Fruit fly (Drosophila melanogaster) whole organism, wandering third instar larva: Measurements from ENCODE around the gene Mabi.

Experiments used
- Abd-B ChIP-seq: fragments of >200 bp; optimal IDR thresholded peaks from 2 replicates; lab custom pipeline; 2017; ENCODE audit warnings: missing biosample characterization, missing genetic modification characterization
- CG32264 ChIP-seq: fragments of 200-800 bp; sonication (Bioruptor generic); optimal IDR thresholded peaks from 2 replicates; lab custom pipeline; 2016; ENCODE audit warnings: missing biosample characterization, missing genetic modification characterization
- CG9705 ChIP-seq: fragments of 200-800 bp; sonication (Bioruptor generic); optimal IDR thresholded peaks from 2 replicates; lab custom pipeline; 2018; ENCODE audit warnings: missing biosample characterization, mild to moderate bottlenecking, missing genetic modification characterization
- CrebA ChIP-seq: fragments of 200-800 bp; sonication (Bioruptor generic); optimal IDR thresholded peaks from 2 replicates; lab custom pipeline; 2016; ENCODE audit warnings: missing biosample characterization, mild to moderate bottlenecking, missing genetic modification characterization, borderline replicate concordance
- Dfd ChIP-seq: fragments of >200 bp; optimal IDR thresholded peaks from 2 replicates; lab custom pipeline; 2017; ENCODE audit warnings: missing biosample characterization, missing genetic modification characterization
- Dif ChIP-seq: fragments of 200-275, 200-300 bp; sonication (Bioruptor generic); optimal IDR thresholded peaks from 2 replicates; lab custom pipeline; 2018; ENCODE audit warnings: missing biosample characterization, missing genetic modification characterization; ENCODE audit not compliant: partially characterized antibody
- GATAd ChIP-seq: sonication (Bioruptor generic); optimal IDR thresholded peaks from 2 replicates; lab custom pipeline; 2016; ENCODE audit warnings: missing biosample characterization, missing genetic modification characterization
- HLH106 ChIP-seq: fragments of 200-800 bp; optimal IDR thresholded peaks from 3 replicates; lab custom pipeline; 2019; ENCODE audit warnings: missing biosample characterization, mild to moderate bottlenecking, missing genetic modification characterization, moderate library complexity
- Hnf4 ChIP-seq: fragments of 200-800 bp; sonication (Bioruptor generic); optimal IDR thresholded peaks from 2 replicates; lab custom pipeline; 2016; ENCODE audit warnings: missing biosample characterization, mild to moderate bottlenecking, missing genetic modification characterization
- Hr78 ChIP-seq: fragments of >200 bp; optimal IDR thresholded peaks from 2 replicates; lab custom pipeline; 2017; ENCODE audit warnings: missing biosample characterization, missing genetic modification characterization
- Hr83 ChIP-seq: fragments of 200-300 bp; sonication (Bioruptor generic); optimal IDR thresholded peaks from 2 replicates; lab custom pipeline; 2016; ENCODE audit warnings: missing biosample characterization, mild to moderate bottlenecking, missing genetic modification characterization, moderate library complexity; ENCODE audit not compliant: poor library complexity, severe bottlenecking
- Jra ChIP-seq: sonication (Bioruptor generic); optimal IDR thresholded peaks from 2 replicates; lab custom pipeline; 2016; ENCODE audit warnings: missing biosample characterization, missing genetic modification characterization
- Mio ChIP-seq: sonication (Bioruptor generic); optimal IDR thresholded peaks from 2 replicates; lab custom pipeline; 2016; ENCODE audit warnings: missing biosample characterization, missing genetic modification characterization
- Myc ChIP-seq: fragments of >200 bp; optimal IDR thresholded peaks from 2 replicates; lab custom pipeline; 2017
- N ChIP-seq: fragments of >200 bp; optimal IDR thresholded peaks from 2 replicates; lab custom pipeline; 2018; ENCODE audit warnings: missing biosample characterization, missing external identifiers, missing genetic modification characterization
- OdsH ChIP-seq: fragments of 200-800 bp; sonication (Bioruptor generic); optimal IDR thresholded peaks from 2 replicates; lab custom pipeline; 2016; ENCODE audit warnings: missing biosample characterization, mild to moderate bottlenecking, missing genetic modification characterization
- Rel ChIP-seq, 2 experiments: fragments of 200-800 bp; sonication (Bioruptor generic) in 1 of 2; optimal IDR thresholded peaks; 2 replicates in 1 of 2; 3 replicates in 1 of 2; lab custom pipeline; 2016 to 2019; ENCODE audit warnings: mild to moderate bottlenecking in 2 of 2, missing biosample characterization in 2 of 2, missing genetic modification characterization in 2 of 2, moderate library complexity in 1 of 2
- Sp1 ChIP-seq: fragments of 200-800 bp; sonication (Bioruptor generic); optimal IDR thresholded peaks from 3 replicates; lab custom pipeline; 2019; ENCODE audit warnings: missing biosample characterization, mild to moderate bottlenecking, missing genetic modification characterization, moderate library complexity
- Vsx2 ChIP-seq: fragments of 200-300, 225-300 bp; sonication (Bioruptor generic); optimal IDR thresholded peaks from 2 replicates; lab custom pipeline; 2018; ENCODE audit warnings: missing biosample characterization, missing genetic modification characterization; ENCODE audit not compliant: partially characterized antibody
- br ChIP-seq: fragments of 200-800 bp; sonication (Bioruptor generic); optimal IDR thresholded peaks from 2 replicates; lab custom pipeline; 2016; ENCODE audit warnings: missing biosample characterization, missing genetic modification characterization
- brk ChIP-seq: fragments of 200-800 bp; sonication (Bioruptor generic); optimal IDR thresholded peaks from 2 replicates; lab custom pipeline; 2016; ENCODE audit warnings: missing biosample characterization, mild to moderate bottlenecking, missing genetic modification characterization
- dl ChIP-seq, 2 experiments: fragments of 175-275, 200-275 bp in 1 of 2; fragments of 200-275 bp in 1 of 2; sonication (Bioruptor generic); optimal IDR thresholded peaks; lab custom pipeline; 2018; ENCODE audit warnings: mild to moderate bottlenecking in 2 of 2, missing biosample characterization in 2 of 2, missing genetic modification characterization in 2 of 2, moderate library complexity in 2 of 2; ENCODE audit not compliant: partially characterized antibody in 2 of 2, insufficient read depth in 1 of 2
- dmrt93B ChIP-seq: fragments of 200-800 bp; sonication (Bioruptor generic); optimal IDR thresholded peaks from 2 replicates; lab custom pipeline; 2018; ENCODE audit warnings: missing biosample characterization, mild to moderate bottlenecking, missing genetic modification characterization
- dsf ChIP-seq: sonication (Bioruptor generic); optimal IDR thresholded peaks from 2 replicates; lab custom pipeline; 2016; ENCODE audit warnings: missing biosample characterization, missing genetic modification characterization, borderline replicate concordance
- ey ChIP-seq: fragments of 200-800 bp; sonication (Bioruptor generic); optimal IDR thresholded peaks from 2 replicates; lab custom pipeline; 2016; ENCODE audit warnings: missing biosample characterization, missing genetic modification characterization
- foxo ChIP-seq, 2 experiments: fragments of 200-800 bp; sonication (Bioruptor generic); optimal IDR thresholded peaks; 2 replicates in 1 of 2; 3 replicates in 1 of 2; lab custom pipeline; 2016 to 2017; ENCODE audit warnings: missing biosample characterization in 2 of 2, missing genetic modification characterization in 2 of 2
- fru ChIP-seq: fragments of 200-800 bp; sonication (Bioruptor generic); optimal IDR thresholded peaks from 3 replicates; lab custom pipeline; 2016; ENCODE audit warnings: missing biosample characterization, mild to moderate bottlenecking, missing genetic modification characterization
- h ChIP-seq: fragments of 200-800 bp; sonication (Bioruptor generic); optimal IDR thresholded peaks from 3 replicates; lab custom pipeline; 2016; ENCODE audit warnings: missing biosample characterization, mild to moderate bottlenecking, missing genetic modification characterization
- jim ChIP-seq: fragments of 175-275, 200-325 bp; sonication (Bioruptor generic); optimal IDR thresholded peaks from 2 replicates; lab custom pipeline; 2016; ENCODE audit warnings: missing biosample characterization, mild to moderate bottlenecking, missing genetic modification characterization
- lola ChIP-seq: fragments of >200 bp; optimal IDR thresholded peaks from 2 replicates; lab custom pipeline; 2017; ENCODE audit warnings: missing biosample characterization, missing genetic modification characterization
- pan ChIP-seq: fragments of >200 bp; optimal IDR thresholded peaks from 2 replicates; lab custom pipeline; 2017
- psq ChIP-seq: fragments of 200-800 bp; sonication (Bioruptor generic); optimal IDR thresholded peaks from 3 replicates; lab custom pipeline; 2017; ENCODE audit warnings: missing biosample characterization, mild to moderate bottlenecking, missing genetic modification characterization, moderate library complexity
- rgr ChIP-seq: fragments of 200-800 bp; sonication (Bioruptor generic); optimal IDR thresholded peaks from 3 replicates; lab custom pipeline; 2016; ENCODE audit warnings: missing biosample characterization, mild to moderate bottlenecking, missing genetic modification characterization
- sage ChIP-seq: fragments of 200-800 bp; sonication (Bioruptor generic); optimal IDR thresholded peaks from 2 replicates; lab custom pipeline; 2016; ENCODE audit warnings: missing biosample characterization, mild to moderate bottlenecking, missing genetic modification characterization
- sv ChIP-seq: fragments of 200-800 bp; sonication (Bioruptor generic); optimal IDR thresholded peaks from 3 replicates; lab custom pipeline; 2016; ENCODE audit warnings: missing biosample characterization, missing genetic modification characterization
- tai ChIP-seq: sonication (Bioruptor generic); optimal IDR thresholded peaks from 2 replicates; lab custom pipeline; 2016; ENCODE audit warnings: missing biosample characterization, missing genetic modification characterization
- usp ChIP-seq: fragments of >200 bp; optimal IDR thresholded peaks from 2 replicates; lab custom pipeline; 2017; ENCODE audit warnings: missing biosample characterization, missing genetic modification characterization
- woc ChIP-seq: sonication (Bioruptor generic); optimal IDR thresholded peaks from 2 replicates; lab custom pipeline; 2016; ENCODE audit warnings: missing biosample characterization, mild to moderate bottlenecking, missing genetic modification characterization

Mabi gene

dm6 chr2L:13191894-13192293 lies 42.6 kb downstream of the Mabi start, which contains the start of the genes CG16974 and Edem2:
TSS of gene CG16974 (minus strand) at chr2L:13191979.
TSS of gene Edem2 (plus strand) at chr2L:13192201.
- no peak for TF ChIP-seq Hnf4 (GFP tag; lab: Kevin White, UChicago)
- TF ChIP-seq Rel (GFP tag; optimal IDR thresholded peaks at IDR 0.05; lab: Kevin White, UChicago): no peak
- peak; percentile 72 for TF ChIP-seq Rel (tag; optimal IDR thresholded peaks at IDR 0.05; lab: Kevin White, UChicago)
- TF ChIP-seq Myc (lab: Kevin White, UChicago): no peak
- TF ChIP-seq Vsx2 (GFP tag; lab: Kevin White, UChicago): no peak
- TF ChIP-seq Jra (GFP tag; lab: Kevin White, UChicago): no peak
- no peak for TF ChIP-seq dsf (GFP tag; lab: Kevin White, UChicago)
- no peak for TF ChIP-seq sage (GFP tag; lab: Kevin White, UChicago)
- no peak for TF ChIP-seq N (GFP tag; lab: Kevin White, UChicago)
- TF ChIP-seq Hr83 (GFP tag; lab: Kevin White, UChicago): peak; percentile 49
- no peak for TF ChIP-seq Hr78
- no peak for TF ChIP-seq pan (lab: Kevin White, UChicago)
- no peak for TF ChIP-seq dmrt93B (GFP tag; lab: Kevin White, UChicago)
- TF ChIP-seq sv: peak; percentile 63
- no peak for TF ChIP-seq brk (GFP tag; lab: Kevin White, UChicago)
- peak; percentile 58 for TF ChIP-seq CG9705 (GFP tag; lab: Kevin White, UChicago)
- TF ChIP-seq lola: no peak
- TF ChIP-seq GATAd (GFP tag; lab: Kevin White, UChicago): peak; percentile 41
- no peak for TF ChIP-seq woc (GFP tag; lab: Kevin White, UChicago)
- no peak for TF ChIP-seq CrebA (GFP tag; lab: Kevin White, UChicago)
- TF ChIP-seq Mio (GFP tag; lab: Kevin White, UChicago): no peak
- TF ChIP-seq tai (GFP tag; lab: Kevin White, UChicago): no peak
- TF ChIP-seq usp (GFP tag; lab: Kevin White, UChicago): no peak
- TF ChIP-seq Dif (GFP tag; lab: Kevin White, UChicago): no peak
- no peak for TF ChIP-seq fru
- TF ChIP-seq CG32264 (GFP tag; lab: Kevin White, UChicago): no peak
- no peak for TF ChIP-seq h
- no peak for TF ChIP-seq Abd-B (GFP tag; lab: Kevin White, UChicago)
- TF ChIP-seq Dfd (GFP tag; lab: Kevin White, UChicago): no peak
- TF ChIP-seq HLH106 (tag; lab: Kevin White, UChicago): no peak
- TF ChIP-seq psq (GFP tag; lab: Kevin White, UChicago): peak; percentile 76
- TF ChIP-seq Sp1 (GFP tag; lab: Kevin White, UChicago): no peak
- TF ChIP-seq rgr: no peak
- TF ChIP-seq ey: peak; percentile 63
- peak in 1 of 2 experiments; percentile 88 for TF ChIP-seq foxo (GFP tag; optimal IDR thresholded peaks at IDR 0.05; lab: Kevin White, UChicago)
- no peak for TF ChIP-seq jim (GFP tag; lab: Kevin White, UChicago)
- no peak for TF ChIP-seq OdsH (GFP tag; lab: Kevin White, UChicago)
- no peak for TF ChIP-seq br (GFP tag; lab: Kevin White, UChicago)
- TF ChIP-seq dl (GFP tag; optimal IDR thresholded peaks at IDR 0.05; lab: Kevin White, UChicago; ENCODE audit: insufficient read depth in 1 of 2, partially characterized antibody in 2 of 2): no peak
- TF ChIP-seq, all 38 proteins: peak for 8

dm6 chr2L:13191052-13191678 lies 43.3 kb downstream of the Mabi start:
- no peak for TF ChIP-seq Dfd (GFP tag; lab: Kevin White, UChicago)

dm6 chr2L:13190534-13190933 lies 43.9 kb downstream of the Mabi start:
- TF ChIP-seq foxo (GFP tag; optimal IDR thresholded peaks at IDR 0.05; lab: Kevin White, UChicago) (peak in 1 of 2 experiments; percentile 12), tai (GFP tag; lab: Kevin White, UChicago) (no peak), sv (no peak), pan (lab: Kevin White, UChicago) (no peak), ey (no peak), Vsx2 (GFP tag; lab: Kevin White, UChicago) (no peak), rgr (peak; percentile 1), Dif (GFP tag; lab: Kevin White, UChicago) (no peak), usp (GFP tag; lab: Kevin White, UChicago) (no peak), CG9705 (GFP tag; lab: Kevin White, UChicago) (no peak), Myc (lab: Kevin White, UChicago) (no peak), Hnf4 (GFP tag; lab: Kevin White, UChicago) (no peak), N (GFP tag; lab: Kevin White, UChicago) (no peak), brk (GFP tag; lab: Kevin White, UChicago) (no peak), Jra (GFP tag; lab: Kevin White, UChicago) (no peak), jim (GFP tag; lab: Kevin White, UChicago) (no peak), Hr78 (no peak), fru (peak; percentile 56), Sp1 (GFP tag; lab: Kevin White, UChicago) (peak; percentile 49), dsf (GFP tag; lab: Kevin White, UChicago) (no peak), br (GFP tag; lab: Kevin White, UChicago) (peak; percentile 11), psq (GFP tag; lab: Kevin White, UChicago) (no peak), Rel (GFP tag; optimal IDR thresholded peaks at IDR 0.05; lab: Kevin White, UChicago) (no peak), Rel (tag; optimal IDR thresholded peaks at IDR 0.05; lab: Kevin White, UChicago) (peak; percentile 85), woc (GFP tag; lab: Kevin White, UChicago) (no peak), h (peak; percentile 43), dl (GFP tag; optimal IDR thresholded peaks at IDR 0.05; lab: Kevin White, UChicago; ENCODE audit: insufficient read depth in 1 of 2, partially characterized antibody in 2 of 2) (no peak), HLH106 (tag; lab: Kevin White, UChicago) (no peak)
- TF ChIP-seq, all 38 proteins: peak for 7
